Worm (Caenorhabditis elegans): ENCODE results near the gene bed-2.

DNA sequence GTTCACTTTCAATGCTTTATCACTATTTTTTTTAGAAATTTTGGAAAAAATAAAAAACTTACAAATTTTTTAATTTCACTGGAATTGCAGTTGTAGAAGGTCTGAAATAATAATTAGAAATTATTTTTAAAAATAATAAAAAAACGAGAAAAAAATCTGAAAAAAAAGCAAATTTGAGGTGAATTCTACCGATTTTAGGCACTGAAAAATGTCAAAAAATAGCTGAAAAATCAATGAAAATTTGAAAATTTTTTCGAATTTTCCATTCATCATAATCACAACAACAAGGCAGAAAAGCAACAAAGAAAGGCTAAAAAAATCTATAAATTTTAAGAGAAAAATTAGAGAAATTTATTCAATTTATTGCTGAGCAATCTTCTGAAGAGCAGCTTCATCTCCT is 30.0 kb upstream of the bed-2 start, which contains the start of gene nars-2:
- TF ChIP-seq elt-3 (tag; optimal IDR thresholded peaks at IDR 0.05) (no peak), unc-62 (GFP tag; optimal IDR thresholded peaks at IDR 0.05) (no peak), ceh-82 (tag; optimal IDR thresholded peaks at IDR 0.05) (no peak), skn-1 (tag; optimal IDR thresholded peaks at IDR 0.05) (no peak), unc-39 (tag; optimal IDR thresholded peaks at IDR 0.05) (no peak), sma-9 (GFP tag; optimal IDR thresholded peaks at IDR 0.05) (no peak), sma-9 (tag; optimal IDR thresholded peaks at IDR 0.05) (no peak), nhr-23 (tag; optimal IDR thresholded peaks at IDR 0.05) (no peak), nhr-237 (tag; optimal IDR thresholded peaks at IDR 0.05) (no peak), aly-2 (tag; optimal IDR thresholded peaks at IDR 0.05) (no peak), ceh-16 (tag; optimal IDR thresholded peaks at IDR 0.05) (no peak), nhr-10 (tag; optimal IDR thresholded peaks at IDR 0.05) (no peak), Y55F3AM.14 (GFP tag; optimal IDR thresholded peaks at IDR 0.05) (no peak), mdl-1 (tag; optimal IDR thresholded peaks at IDR 0.05) (no peak), fos-1 (tag; optimal IDR thresholded peaks at IDR 0.05) (no peak)
